Worm (Caenorhabditis elegans): ENCODE data around the gene ifas-1.

ifas-1 gene

DNA sequence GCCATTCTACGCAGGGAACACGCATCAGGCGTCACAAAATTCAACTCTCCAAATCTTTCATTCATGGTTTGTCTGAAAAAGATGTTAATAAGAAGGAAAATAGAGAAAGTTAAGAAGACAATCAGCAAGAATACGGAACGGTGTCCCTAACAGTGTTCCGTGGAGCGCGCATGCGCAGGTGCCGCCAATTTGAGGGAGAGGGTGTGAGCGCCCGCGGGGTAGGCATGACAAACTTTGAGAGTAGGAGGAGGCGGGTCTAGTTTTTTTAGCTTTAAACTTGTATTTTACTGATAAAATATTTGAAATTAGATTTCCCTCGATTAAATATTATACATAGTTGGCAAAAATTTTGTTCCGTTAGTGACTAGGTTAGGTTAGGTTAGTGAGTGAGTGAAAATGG, 8.2 kb downstream of the ifas-1 start:
- TF ChIP-seq klf-2 (GFP tag; conservative IDR thresholded peaks at IDR 0.05) (no peak), ztf-29 (GFP tag; IDR thresholded peaks at IDR 0.05) (no peak), flt-1 (GFP tag; IDR thresholded peaks at IDR 0.05) (no peak), ztf-23 (GFP tag; IDR thresholded peaks at IDR 0.05) (no peak), ref-1 (GFP tag; conservative IDR thresholded peaks at IDR 0.05) (no peak), T22C8.4 (GFP tag; IDR thresholded peaks at IDR 0.05) (no peak), med-1 (GFP tag; optimal IDR thresholded peaks at IDR 0.05; ENCODE audit: insufficient read depth) (no peak), cog-1 (tag; optimal IDR thresholded peaks at IDR 0.05) (no peak), tab-1 (GFP tag; IDR thresholded peaks at IDR 0.05) (no peak)

DNA sequence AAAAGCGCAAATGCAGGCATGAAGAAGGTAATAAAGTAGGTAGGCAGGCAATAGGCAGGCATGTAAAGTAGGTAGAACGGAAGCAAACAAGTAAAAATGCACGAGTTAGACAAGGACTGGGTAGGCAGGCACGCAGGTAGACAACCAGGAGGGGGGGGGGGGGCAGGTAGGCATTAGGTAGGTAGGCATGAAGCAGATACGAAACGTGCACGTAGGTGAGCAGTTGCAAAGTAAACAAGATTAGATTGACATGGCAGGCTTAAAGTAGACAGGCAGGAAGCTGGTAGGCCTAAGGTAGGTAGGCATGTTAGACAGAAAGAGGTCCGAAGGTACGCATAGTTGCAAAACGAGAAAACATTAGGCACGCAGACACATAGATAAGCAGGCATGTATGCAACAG, 9.5 kb downstream of the ifas-1 start:
- no peak for TF ChIP-seq med-1 (GFP tag; optimal IDR thresholded peaks at IDR 0.05; ENCODE audit: insufficient read depth)
- TF ChIP-seq ref-1 (GFP tag; conservative IDR thresholded peaks at IDR 0.05), result no peak
- no peak for TF ChIP-seq tab-1 (GFP tag; IDR thresholded peaks at IDR 0.05)
- no peak for TF ChIP-seq klf-2 (GFP tag; conservative IDR thresholded peaks at IDR 0.05)
- no peak for TF ChIP-seq T22C8.4 (GFP tag; IDR thresholded peaks at IDR 0.05)
- no peak for TF ChIP-seq cog-1 (tag; optimal IDR thresholded peaks at IDR 0.05)
- TF ChIP-seq flt-1 (GFP tag; IDR thresholded peaks at IDR 0.05), result no peak
- no peak for TF ChIP-seq ztf-23 (GFP tag; IDR thresholded peaks at IDR 0.05)
- no peak for TF ChIP-seq ztf-29 (GFP tag; IDR thresholded peaks at IDR 0.05)

DNA sequence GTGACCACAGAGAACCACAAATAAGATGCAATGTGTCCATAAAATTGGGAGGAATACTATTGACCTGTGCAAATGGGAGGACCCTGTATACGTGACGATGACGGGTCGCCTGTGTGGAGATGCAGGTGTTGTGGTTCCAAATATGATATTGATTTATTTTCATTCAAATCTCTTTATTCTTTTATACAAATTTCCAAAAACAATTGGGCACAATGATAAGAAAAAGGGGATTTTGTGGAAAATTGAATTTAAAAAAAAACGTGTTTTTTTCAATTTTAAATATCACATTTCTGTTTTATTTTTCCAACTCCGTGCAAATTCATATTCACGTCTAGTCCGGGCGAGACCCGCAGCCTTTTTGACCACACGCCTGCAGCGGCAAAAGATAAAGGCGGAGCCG, 13.3 kb downstream of the ifas-1 start, which contains the start of gene F19B10.2:
Gene F19B10.2, plus strand, starts transcription at position 301 of the 400 bp plus-strand sequence.
- no peak for TF ChIP-seq cog-1 (tag; optimal IDR thresholded peaks at IDR 0.05)
- TF ChIP-seq T22C8.4 (GFP tag; IDR thresholded peaks at IDR 0.05), result no peak
- no peak for TF ChIP-seq med-1 (GFP tag; optimal IDR thresholded peaks at IDR 0.05; ENCODE audit: insufficient read depth)
- no peak for TF ChIP-seq flt-1 (GFP tag; IDR thresholded peaks at IDR 0.05)
- TF ChIP-seq tab-1 (GFP tag; IDR thresholded peaks at IDR 0.05), result no peak
- no peak for TF ChIP-seq klf-2 (GFP tag; conservative IDR thresholded peaks at IDR 0.05)
- TF ChIP-seq ztf-23 (GFP tag; IDR thresholded peaks at IDR 0.05), result no peak
- TF ChIP-seq ref-1 (GFP tag; conservative IDR thresholded peaks at IDR 0.05), result no peak
- TF ChIP-seq ztf-29 (GFP tag; IDR thresholded peaks at IDR 0.05), result no peak

DNA sequence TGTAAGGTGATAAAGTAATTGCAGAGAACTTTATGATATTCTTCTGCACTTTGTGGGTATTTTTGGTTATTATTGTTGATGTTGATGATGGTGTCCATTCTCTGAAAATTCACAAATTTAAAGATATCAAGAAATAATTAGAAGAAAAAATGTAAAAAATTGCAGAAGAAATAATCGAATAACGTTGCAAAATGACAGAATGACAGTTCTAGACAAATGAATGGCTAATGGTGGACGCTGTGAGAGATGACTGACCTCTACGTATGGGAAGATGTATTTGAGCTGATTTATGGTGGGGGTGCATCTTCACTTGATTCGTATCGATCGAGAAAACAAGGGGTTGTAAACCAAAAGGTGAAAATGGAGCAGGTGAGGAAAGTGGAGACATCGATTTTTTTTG, 15.0 kb downstream of the ifas-1 start, which contains the start of gene sea-1:
Gene sea-1, minus strand, starts transcription at position 101 of the 400 bp plus-strand sequence.
- TF ChIP-seq flt-1 (GFP tag; IDR thresholded peaks at IDR 0.05) (no peak), T22C8.4 (GFP tag; IDR thresholded peaks at IDR 0.05) (no peak), med-1 (GFP tag; optimal IDR thresholded peaks at IDR 0.05; ENCODE audit: insufficient read depth) (no peak), ztf-29 (GFP tag; IDR thresholded peaks at IDR 0.05) (no peak), ref-1 (GFP tag; conservative IDR thresholded peaks at IDR 0.05) (no peak)

DNA sequence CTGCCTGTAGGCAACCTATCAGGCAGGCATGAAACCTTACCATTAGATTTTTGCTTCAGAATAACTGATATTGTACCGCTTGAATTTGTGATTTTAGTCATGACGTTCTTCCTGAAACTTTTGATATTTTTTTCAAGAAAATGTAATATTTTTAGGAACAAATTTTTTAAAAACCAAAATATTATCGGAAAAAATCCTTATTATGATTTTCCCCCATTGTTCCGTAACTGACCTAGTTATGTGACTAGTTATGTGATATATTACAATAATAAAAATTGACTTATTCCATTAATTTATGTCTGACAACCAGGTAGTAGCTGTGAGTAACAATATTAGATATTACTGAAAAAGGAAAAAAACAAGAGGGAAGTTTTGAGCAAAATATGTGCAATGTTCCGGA, 17.6 kb downstream of the ifas-1 start, which contains the start of gene srx-98:
Gene srx-98, minus strand, starts transcription at position 101 of the 400 bp plus-strand sequence.
- TF ChIP-seq klf-2 (GFP tag; conservative IDR thresholded peaks at IDR 0.05), result no peak
- no peak for TF ChIP-seq ztf-23 (GFP tag; IDR thresholded peaks at IDR 0.05)
- no peak for TF ChIP-seq med-1 (GFP tag; optimal IDR thresholded peaks at IDR 0.05; ENCODE audit: insufficient read depth)
- TF ChIP-seq flt-1 (GFP tag; IDR thresholded peaks at IDR 0.05), result no peak
- TF ChIP-seq cog-1 (tag; optimal IDR thresholded peaks at IDR 0.05), result no peak
- TF ChIP-seq tab-1 (GFP tag; IDR thresholded peaks at IDR 0.05), result no peak
- no peak for TF ChIP-seq T22C8.4 (GFP tag; IDR thresholded peaks at IDR 0.05)
- TF ChIP-seq ref-1 (GFP tag; conservative IDR thresholded peaks at IDR 0.05), result no peak
- no peak for TF ChIP-seq ztf-29 (GFP tag; IDR thresholded peaks at IDR 0.05)

DNA sequence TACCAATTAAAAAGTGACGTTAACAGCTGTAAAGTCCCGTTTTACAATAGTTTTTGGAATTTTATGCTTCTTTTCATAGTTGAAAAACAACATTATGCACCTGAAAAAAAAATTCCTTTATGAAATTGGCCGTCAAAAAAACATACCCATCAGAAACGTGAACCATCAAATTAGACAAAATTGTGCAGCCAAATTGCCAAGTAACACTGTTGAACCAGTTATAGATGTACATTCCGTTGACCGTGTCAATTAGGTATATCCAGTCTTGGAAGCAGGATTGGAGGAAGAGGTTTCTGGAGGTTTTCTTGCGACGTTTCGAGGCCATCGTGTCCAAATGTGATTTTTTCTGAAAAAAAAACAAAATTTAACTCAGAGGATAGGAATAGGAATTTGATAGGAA, 19.2 kb downstream of the ifas-1 start, which contains the start of gene srx-97:
Gene srx-97, minus strand, starts transcription at position 101 of the 400 bp plus-strand sequence.
- TF ChIP-seq ztf-29 (GFP tag; IDR thresholded peaks at IDR 0.05) (no peak), ref-1 (GFP tag; conservative IDR thresholded peaks at IDR 0.05) (no peak), cog-1 (tag; optimal IDR thresholded peaks at IDR 0.05) (no peak), ztf-23 (GFP tag; IDR thresholded peaks at IDR 0.05) (no peak), med-1 (GFP tag; optimal IDR thresholded peaks at IDR 0.05; ENCODE audit: insufficient read depth) (no peak), flt-1 (GFP tag; IDR thresholded peaks at IDR 0.05) (no peak), tab-1 (GFP tag; IDR thresholded peaks at IDR 0.05) (no peak)

DNA sequence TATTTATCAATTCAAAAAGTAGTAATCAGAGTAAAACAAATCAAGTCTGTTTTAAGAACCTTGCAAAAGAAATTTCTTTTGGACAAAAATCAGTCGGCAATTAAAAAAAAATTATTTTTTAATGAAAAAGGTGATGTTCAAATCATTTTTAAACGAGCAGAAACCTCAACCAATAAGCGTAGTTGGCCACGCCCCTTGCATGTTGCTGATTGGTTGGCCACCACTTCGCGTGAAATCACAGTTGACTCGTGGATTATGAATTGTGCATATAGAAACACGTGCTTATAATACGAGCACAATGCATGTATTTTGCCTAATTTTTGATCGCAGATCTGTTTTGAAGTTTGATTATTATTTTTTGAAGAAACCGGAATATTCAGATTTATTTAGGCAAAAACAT, 23.3 kb downstream of the ifas-1 start:
- TF ChIP-seq ref-1 (GFP tag; conservative IDR thresholded peaks at IDR 0.05) (no peak), ztf-29 (GFP tag; IDR thresholded peaks at IDR 0.05) (no peak), T22C8.4 (GFP tag; IDR thresholded peaks at IDR 0.05) (no peak), ztf-23 (GFP tag; IDR thresholded peaks at IDR 0.05) (no peak), tab-1 (GFP tag; IDR thresholded peaks at IDR 0.05) (no peak), klf-2 (GFP tag; conservative IDR thresholded peaks at IDR 0.05) (no peak), med-1 (GFP tag; optimal IDR thresholded peaks at IDR 0.05; ENCODE audit: insufficient read depth) (no peak), cog-1 (tag; optimal IDR thresholded peaks at IDR 0.05) (no peak), flt-1 (GFP tag; IDR thresholded peaks at IDR 0.05) (no peak)

DNA sequence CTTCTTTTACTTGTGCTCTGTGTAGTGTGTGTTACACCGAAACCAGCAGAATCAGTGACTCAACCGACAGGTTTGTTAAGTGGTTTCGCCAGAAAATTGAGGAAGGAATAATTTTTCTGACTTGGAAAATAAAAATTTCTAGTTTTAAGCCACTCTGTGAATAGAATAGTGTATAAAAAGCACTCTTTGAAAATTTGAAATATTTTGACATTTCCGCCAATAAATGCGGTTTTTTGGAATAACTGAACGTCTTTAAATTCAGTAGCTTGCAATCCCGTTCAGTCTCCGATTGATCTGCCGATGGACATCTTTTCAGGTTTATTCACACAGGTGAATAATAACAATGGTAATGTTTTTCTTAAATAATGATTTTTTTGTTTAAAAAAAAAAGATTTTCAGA, 24.0 kb downstream of the ifas-1 start, which contains the start of gene F19B10.3:
Gene F19B10.3, plus strand, starts transcription at position 301 of the 400 bp plus-strand sequence.
- TF ChIP-seq tab-1 (GFP tag; IDR thresholded peaks at IDR 0.05), result no peak
- no peak for TF ChIP-seq ztf-29 (GFP tag; IDR thresholded peaks at IDR 0.05)
- no peak for TF ChIP-seq klf-2 (GFP tag; conservative IDR thresholded peaks at IDR 0.05)
- no peak for TF ChIP-seq med-1 (GFP tag; optimal IDR thresholded peaks at IDR 0.05; ENCODE audit: insufficient read depth)
- TF ChIP-seq flt-1 (GFP tag; IDR thresholded peaks at IDR 0.05), result no peak
- TF ChIP-seq ztf-23 (GFP tag; IDR thresholded peaks at IDR 0.05), result no peak
- TF ChIP-seq cog-1 (tag; optimal IDR thresholded peaks at IDR 0.05), result no peak
- TF ChIP-seq ref-1 (GFP tag; conservative IDR thresholded peaks at IDR 0.05), result no peak
- TF ChIP-seq T22C8.4 (GFP tag; IDR thresholded peaks at IDR 0.05), result no peak

DNA sequence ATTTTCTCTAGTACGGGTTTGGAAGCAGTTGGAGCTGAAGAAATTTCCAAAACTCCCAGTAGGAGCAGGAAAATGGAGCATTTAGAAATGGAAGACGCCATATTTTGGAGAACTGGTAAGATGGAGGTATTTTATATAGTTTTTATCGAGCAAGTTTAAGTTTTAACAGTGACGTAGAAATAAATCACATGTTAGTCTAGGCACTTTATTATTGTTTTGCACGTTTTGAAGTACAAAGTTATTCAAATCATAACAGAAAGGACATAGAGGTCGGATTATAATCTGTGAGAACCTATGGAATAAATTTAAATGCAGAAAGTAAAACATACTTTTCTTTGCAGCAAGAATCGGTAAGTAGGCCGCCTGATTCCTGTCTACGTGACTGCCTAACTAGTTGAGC, 24.7 kb downstream of the ifas-1 start, which contains the start of gene F19B10.6:
Gene F19B10.6, minus strand, starts transcription at position 101 of the 400 bp plus-strand sequence.
- TF ChIP-seq ztf-23 (GFP tag; IDR thresholded peaks at IDR 0.05) (no peak), klf-2 (GFP tag; conservative IDR thresholded peaks at IDR 0.05) (no peak), ref-1 (GFP tag; conservative IDR thresholded peaks at IDR 0.05) (no peak), flt-1 (GFP tag; IDR thresholded peaks at IDR 0.05) (no peak), ztf-29 (GFP tag; IDR thresholded peaks at IDR 0.05) (no peak), cog-1 (tag; optimal IDR thresholded peaks at IDR 0.05) (no peak), tab-1 (GFP tag; IDR thresholded peaks at IDR 0.05) (no peak)

DNA sequence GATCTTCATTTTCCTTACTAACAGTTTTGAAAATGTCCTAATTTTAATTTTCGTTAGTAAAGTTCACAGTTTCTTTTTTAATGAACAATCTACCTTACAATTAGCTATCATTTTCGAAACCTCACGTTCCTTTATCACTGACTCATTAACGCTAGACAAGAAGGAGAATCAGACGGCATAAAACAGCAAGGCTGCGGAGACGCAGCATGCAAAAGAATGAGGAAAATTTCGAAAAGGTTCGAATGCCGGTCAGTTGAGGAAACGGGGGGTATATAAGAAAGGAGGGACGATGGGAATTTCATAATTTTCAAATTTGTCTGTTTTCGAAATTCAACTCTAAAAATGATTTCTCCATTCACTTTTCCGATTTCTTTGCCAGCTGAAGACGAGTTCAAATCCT, 26.6 kb downstream of the ifas-1 start, which contains the start of gene F19B10.13:
Gene F19B10.13, plus strand, starts transcription at position 343 of the 400 bp plus-strand sequence.
- TF ChIP-seq cog-1 (tag; optimal IDR thresholded peaks at IDR 0.05) (no peak), T22C8.4 (GFP tag; IDR thresholded peaks at IDR 0.05) (no peak), klf-2 (GFP tag; conservative IDR thresholded peaks at IDR 0.05) (no peak), ref-1 (GFP tag; conservative IDR thresholded peaks at IDR 0.05) (no peak), tab-1 (GFP tag; IDR thresholded peaks at IDR 0.05) (no peak), ztf-23 (GFP tag; IDR thresholded peaks at IDR 0.05) (no peak), ztf-29 (GFP tag; IDR thresholded peaks at IDR 0.05) (no peak), med-1 (GFP tag; optimal IDR thresholded peaks at IDR 0.05; ENCODE audit: insufficient read depth) (no peak), flt-1 (GFP tag; IDR thresholded peaks at IDR 0.05) (no peak)

All from whole organism, midembryonic.